Fruit fly (Drosophila melanogaster) whole organism, embryonic: ENCODE results near the gene LSm3.

Experiments used
- Adf1 ChIP-seq: fragments of 200-800 bp; sonication (Bioruptor generic); IDR thresholded peaks from 2 replicates; pipeline ENCODE4 v1.3.6; 2022; ENCODE audit warnings: missing biosample characterization, missing genetic modification characterization
- Awh ChIP-seq: fragments of 200-800 bp; sonication (Bioruptor generic); IDR thresholded peaks from 2 replicates; pipeline ENCODE4, ENCODE4 v1.3.6; 2022; ENCODE audit warnings: missing biosample characterization, missing genetic modification characterization
- Bdp1 ChIP-seq: fragments of 200-800 bp; sonication (Bioruptor generic); optimal IDR thresholded peaks from 3 replicates; lab custom pipeline; 2016; ENCODE audit warnings: missing biosample characterization, missing genetic modification characterization
- Bgb ChIP-seq: fragments of 200-800 bp; sonication (Bioruptor generic); IDR thresholded peaks from 2 replicates; pipeline ENCODE4 v1.3.6; 2022; ENCODE audit warnings: missing biosample characterization, missing genetic modification characterization; ENCODE audit not compliant: partially characterized antibody
- CG10147 ChIP-seq: fragments of 200-800 bp; sonication (Bioruptor generic); optimal IDR thresholded peaks from 2 replicates; lab custom pipeline; 2019; ENCODE audit warnings: missing biosample characterization, mild to moderate bottlenecking, missing genetic modification characterization, moderate library complexity
- CG10366 ChIP-seq: fragments of 200-800 bp; sonication (Bioruptor generic); IDR thresholded peaks from 2 replicates; pipeline ENCODE4 v1.3.6; 2022; ENCODE audit warnings: missing biosample characterization, missing genetic modification characterization
- CG11695 ChIP-seq: fragments of 200-800 bp; sonication (Bioruptor generic); IDR thresholded peaks from 3 replicates; pipeline ENCODE4 v1.3.6; 2022; ENCODE audit warnings: missing biosample characterization, missing genetic modification characterization
- CG11696 ChIP-seq: fragments of 200-800 bp; sonication (Bioruptor generic); IDR thresholded peaks from 2 replicates; pipeline ENCODE4 v1.3.6; 2022; ENCODE audit warnings: missing biosample characterization, missing genetic modification characterization
- CG12299 ChIP-seq: fragments of 200-800 bp; sonication (Bioruptor generic); optimal IDR thresholded peaks from 2 replicates; lab custom pipeline; 2018; ENCODE audit warnings: missing biosample characterization, mild to moderate bottlenecking, missing genetic modification characterization
- CG13296 ChIP-seq: fragments of 200-800 bp; sonication (Bioruptor generic); optimal IDR thresholded peaks from 3 replicates; lab custom pipeline; 2018; ENCODE audit warnings: missing biosample characterization, mild to moderate bottlenecking, missing genetic modification characterization
- CG14014 ChIP-seq: fragments of 200-800 bp; sonication (Bioruptor generic); IDR thresholded peaks from 2 replicates; pipeline ENCODE4 v1.3.6; 2022; ENCODE audit warnings: missing biosample characterization, missing genetic modification characterization
- CG1603 ChIP-seq: fragments of 200-800 bp; sonication (Bioruptor generic); optimal IDR thresholded peaks from 2 replicates; lab custom pipeline; 2019; ENCODE audit warnings: missing biosample characterization, mild to moderate bottlenecking, missing genetic modification characterization, moderate library complexity
- CG17186 ChIP-seq: fragments of 200-800 bp; sonication (Bioruptor generic); optimal IDR thresholded peaks from 3 replicates; lab custom pipeline; 2017; ENCODE audit warnings: missing biosample characterization, missing genetic modification reagents, missing genetic modification characterization
- CG17361 ChIP-seq: fragments of 200-800 bp; sonication (Bioruptor generic); IDR thresholded peaks from 3 replicates; pipeline ENCODE4 v1.3.6; 2022; ENCODE audit warnings: missing biosample characterization, missing genetic modification characterization
- CG1832 ChIP-seq: fragments of 200-800 bp; sonication (Bioruptor generic); optimal IDR thresholded peaks from 2 replicates; lab custom pipeline; 2017; ENCODE audit warnings: missing biosample characterization, mild to moderate bottlenecking, missing genetic modification characterization, inconsistent platforms
- CG2199 ChIP-seq: fragments of 200-800 bp; sonication (Bioruptor generic); IDR thresholded peaks from 3 replicates; pipeline ENCODE4 v1.3.6; 2022; ENCODE audit warnings: missing biosample characterization, missing genetic modification characterization
- CG2712 ChIP-seq: fragments of 200-800 bp; optimal IDR thresholded peaks from 3 replicates; lab custom pipeline; 2019; ENCODE audit warnings: missing biosample characterization, mild to moderate bottlenecking, missing genetic modification characterization, moderate library complexity
- CG32772 ChIP-seq: fragments of 200-800 bp; sonication (Bioruptor generic); IDR thresholded peaks from 2 replicates; pipeline ENCODE4 v1.3.6; 2022; ENCODE audit warnings: missing biosample characterization, missing genetic modification characterization
- CG4424 ChIP-seq: fragments of 200-800 bp; sonication (Bioruptor generic); optimal IDR thresholded peaks from 3 replicates; lab custom pipeline; 2016; ENCODE audit warnings: missing biosample characterization, missing genetic modification characterization
- CG4707 ChIP-seq: fragments of 200-800 bp; sonication (Bioruptor generic); optimal IDR thresholded peaks from 2 replicates; lab custom pipeline; 2018; ENCODE audit warnings: missing biosample characterization, mild to moderate bottlenecking, missing genetic modification characterization, moderate library complexity
- CG4854 ChIP-seq: fragments of 200-800 bp; sonication (Bioruptor generic); optimal IDR thresholded peaks from 2 replicates; lab custom pipeline; 2016; ENCODE audit warnings: missing biosample characterization, missing genetic modification characterization, inconsistent platforms
- CG9215 ChIP-seq: fragments of 200-800 bp; sonication (Bioruptor generic); IDR thresholded peaks from 2 replicates; pipeline ENCODE4 v1.3.6; 2022; ENCODE audit warnings: missing biosample characterization, missing genetic modification characterization
- Camta ChIP-seq: fragments of 200-800 bp; sonication (Bioruptor generic); optimal IDR thresholded peaks from 2 replicates; lab custom pipeline; 2016; ENCODE audit warnings: missing biosample characterization, missing genetic modification characterization
- Fer1 ChIP-seq: fragments of 200-800 bp; sonication (Bioruptor generic); optimal IDR thresholded peaks from 2 replicates; lab custom pipeline; 2017; ENCODE audit warnings: missing biosample characterization, mild to moderate bottlenecking, missing genetic modification characterization
- Hr39 ChIP-seq: fragments of >200 bp; optimal IDR thresholded peaks from 2 replicates; lab custom pipeline; 2017
- Oli ChIP-seq: fragments of 200-800 bp; sonication (Bioruptor generic); optimal IDR thresholded peaks from 2 replicates; lab custom pipeline; 2018; ENCODE audit warnings: missing biosample characterization, mild to moderate bottlenecking, missing genetic modification characterization, moderate library complexity
- Ravus ChIP-seq: fragments of 200-800 bp; sonication (Bioruptor generic); IDR thresholded peaks from 2 replicates; pipeline ENCODE4 v1.3.6; 2022; ENCODE audit warnings: missing biosample characterization, missing genetic modification characterization
- Spps ChIP-seq: fragments of 200-800 bp; sonication (Bioruptor generic); optimal IDR thresholded peaks from 2 replicates; lab custom pipeline; 2018; ENCODE audit warnings: missing biosample characterization, mild to moderate bottlenecking, missing genetic modification characterization
- Tbp ChIP-seq: fragments of >200 bp; optimal IDR thresholded peaks from 2 replicates; lab custom pipeline; 2018; ENCODE audit warnings: missing biosample characterization, missing genetic modification characterization
- Vsx1 ChIP-seq: fragments of 200-800 bp; sonication (Bioruptor generic); optimal IDR thresholded peaks from 2 replicates; lab custom pipeline; 2017; ENCODE audit warnings: missing biosample characterization, mild to moderate bottlenecking, missing genetic modification characterization, missing genetic modification reagents
- Xrp1 ChIP-seq: fragments of 200-800 bp; sonication (Bioruptor generic); IDR thresholded peaks from 2 replicates; pipeline ENCODE4 v1.3.6; 2022; ENCODE audit warnings: missing biosample characterization, missing genetic modification characterization
- YL-1 ChIP-seq: fragments of 200-800 bp; sonication (Bioruptor generic); optimal IDR thresholded peaks from 3 replicates; lab custom pipeline; 2017; ENCODE audit warnings: missing biosample characterization, mild to moderate bottlenecking, missing genetic modification characterization
- amos ChIP-seq: fragments of 200-800 bp; sonication (Bioruptor generic); IDR thresholded peaks from 2 replicates; pipeline ENCODE4 v1.3.6; 2022; ENCODE audit warnings: missing biosample characterization, missing genetic modification characterization; ENCODE audit not compliant: partially characterized antibody
- bbx ChIP-seq: fragments of 200-800 bp; sonication (Bioruptor generic); IDR thresholded peaks from 2 replicates; pipeline ENCODE4 v1.3.6; 2022; ENCODE audit warnings: missing biosample characterization, missing genetic modification characterization; ENCODE audit not compliant: partially characterized antibody
- br ChIP-seq: fragments of >200 bp; optimal IDR thresholded peaks from 2 replicates; lab custom pipeline; 2017
- corto ChIP-seq: fragments of 200-800 bp; sonication (Bioruptor generic); optimal IDR thresholded peaks from 2 replicates; lab custom pipeline; 2016; ENCODE audit warnings: missing biosample characterization, mild to moderate bottlenecking, missing genetic modification characterization, moderate library complexity
- crp ChIP-seq, 2 experiments: fragments of 200-800 bp; sonication (Bioruptor generic); optimal IDR thresholded peaks; 2 replicates in 1 of 2; 3 replicates in 1 of 2; lab custom pipeline; 2017; ENCODE audit warnings: missing biosample characterization in 2 of 2, missing genetic modification characterization in 2 of 2, mild to moderate bottlenecking in 1 of 2, moderate library complexity in 1 of 2
- fru ChIP-seq: fragments of >200 bp; optimal IDR thresholded peaks from 2 replicates; lab custom pipeline; 2017
- insv ChIP-seq, 2 experiments: fragments of 200-800 bp; sonication (Bioruptor generic); optimal IDR thresholded peaks; 3 replicates each; lab custom pipeline; 2016 to 2018; ENCODE audit warnings: missing biosample characterization in 2 of 2, missing genetic modification characterization in 2 of 2
- lov ChIP-seq, 2 experiments: fragments of 200-800 bp in 1 of 2; fragments of >200 bp in 1 of 2; sonication (Bioruptor generic) in 1 of 2; IDR thresholded peaks in 1 of 2; optimal IDR thresholded peaks in 1 of 2; 2 replicates in 1 of 2; 3 replicates in 1 of 2; pipeline versions ENCODE4 v1.3.6 to Lab custom; 2017 to 2022; ENCODE audit warnings: missing biosample characterization in 1 of 2, missing genetic modification characterization in 1 of 2
- pfk ChIP-seq: fragments of 200-800 bp; sonication (Bioruptor generic); optimal IDR thresholded peaks from 2 replicates; lab custom pipeline; 2018; ENCODE audit warnings: missing biosample characterization, mild to moderate bottlenecking, missing genetic modification characterization, moderate library complexity
- row ChIP-seq: fragments of 200-800 bp; sonication (Bioruptor generic); IDR thresholded peaks from 3 replicates; pipeline ENCODE4 v1.3.6; 2022; ENCODE audit warnings: missing biosample characterization, missing genetic modification characterization
- schlank ChIP-seq: fragments of 200-800 bp; sonication (Bioruptor generic); optimal IDR thresholded peaks from 2 replicates; lab custom pipeline; 2018; ENCODE audit warnings: missing biosample characterization, mild to moderate bottlenecking, missing genetic modification characterization
- sd ChIP-seq: fragments of 200-800 bp; sonication (Bioruptor generic); optimal IDR thresholded peaks from 3 replicates; lab custom pipeline; 2018; ENCODE audit warnings: missing biosample characterization, mild to moderate bottlenecking, missing genetic modification characterization, moderate library complexity
- sna ChIP-seq: fragments of 200-800 bp; sonication (Bioruptor generic); IDR thresholded peaks from 2 replicates; pipeline ENCODE4 v1.3.6; 2022; ENCODE audit warnings: missing biosample characterization, missing genetic modification characterization; ENCODE audit not compliant: partially characterized antibody
- ssp ChIP-seq: fragments of 200-800 bp; sonication (Bioruptor generic); IDR thresholded peaks from 2 replicates; pipeline ENCODE4 v1.3.6; 2022; ENCODE audit warnings: missing biosample characterization, missing genetic modification characterization
- unpg ChIP-seq: fragments of 200-800 bp; sonication (Bioruptor generic); optimal IDR thresholded peaks from 3 replicates; lab custom pipeline; 2018; ENCODE audit warnings: missing biosample characterization, mild to moderate bottlenecking, missing genetic modification characterization, moderate library complexity
- usp ChIP-seq: fragments of >200 bp; optimal IDR thresholded peaks from 2 replicates; lab custom pipeline; 2017; ENCODE audit warnings: missing biosample characterization, missing genetic modification characterization
- wdn ChIP-seq: fragments of 200-800 bp; sonication (Bioruptor generic); IDR thresholded peaks from 2 replicates; pipeline ENCODE4 v1.3.6; 2022; ENCODE audit warnings: missing biosample characterization, missing genetic modification characterization

Gene LSm3

DNA sequence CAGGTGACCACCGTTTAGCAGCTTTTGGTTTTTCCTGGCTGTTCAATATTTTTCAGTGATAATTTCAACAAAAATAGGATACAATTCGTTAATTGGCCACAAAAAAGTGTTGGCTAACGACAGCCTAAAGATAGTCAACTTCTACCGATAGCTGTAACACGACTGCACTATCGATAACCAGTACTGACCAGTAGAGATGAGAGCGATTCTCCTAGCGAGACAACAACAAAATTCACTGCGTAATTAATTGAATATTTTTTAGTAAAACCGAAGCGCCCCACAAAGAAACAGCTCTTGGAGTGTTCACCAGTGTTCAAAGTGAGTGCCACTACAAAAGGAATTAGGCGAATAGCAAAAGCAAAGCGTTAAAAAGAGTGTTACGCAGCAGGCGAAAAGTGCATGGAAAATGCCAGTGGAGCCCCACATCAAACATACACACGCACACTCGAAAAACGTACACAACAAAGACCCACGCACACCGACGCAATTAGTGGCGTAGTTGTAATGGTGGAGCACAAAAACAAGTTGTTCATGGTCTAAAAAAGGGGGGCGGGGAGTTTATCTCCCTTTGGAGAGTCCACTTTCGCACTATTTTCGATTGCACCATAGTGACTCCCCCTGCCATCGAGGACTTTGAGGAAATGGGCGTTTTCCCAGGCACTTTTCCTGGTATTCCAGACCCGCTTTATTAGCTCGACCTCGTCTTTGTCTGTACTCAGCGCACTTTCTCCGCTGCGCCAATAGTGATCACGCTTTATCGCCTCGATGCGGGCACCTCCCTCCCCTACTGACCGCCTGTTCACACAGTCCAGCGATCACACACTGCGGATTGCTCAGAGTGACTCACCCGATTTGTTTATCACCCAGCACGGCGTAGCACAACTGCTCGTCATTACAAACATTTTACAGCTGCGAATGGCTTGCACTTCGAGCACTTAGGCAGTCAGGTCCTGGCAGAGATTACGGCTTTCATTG, 3.0 kb upstream of the LSm3 start, which contains the start of the genes Epp and Rab7 (continued):
- peak in 1 of 2 experiments; percentile 31 for TF ChIP-seq crp (GFP tag; optimal IDR thresholded peaks at IDR 0.05; lab: Kevin White, UChicago)
- no peak for TF ChIP-seq Adf1 (GFP tag; lab: Robert Waterston, UW)
- TF ChIP-seq Xrp1 (GFP tag; lab: Robert Waterston, UW), result 0 out of 2 replicates have a peak, but pooled peaks have one; percentile 24
- no peak for TF ChIP-seq usp (GFP tag; lab: Kevin White, UChicago)
- peak; percentile 98 for TF ChIP-seq YL-1 (GFP tag; lab: Kevin White, UChicago)
- 0 out of 2 replicates have a peak, but pooled peaks have one; percentile 15 for TF ChIP-seq CG14014 (GFP tag; lab: Robert Waterston, UW)
- TF ChIP-seq Ravus (GFP tag; lab: Robert Waterston, UW), result no peak
- TF ChIP-seq CG4854 (GFP tag; lab: Kevin White, UChicago), result peak; percentile 13
- no peak for TF ChIP-seq insv (GFP tag; optimal IDR thresholded peaks at IDR 0.05; lab: Kevin White, UChicago)
- no peak for TF ChIP-seq schlank
- TF ChIP-seq CG4707 (GFP tag; lab: Kevin White, UChicago), result peak; percentile 15
- TF ChIP-seq row (GFP tag; lab: Robert Waterston, UW), result peak; percentile 25; the same call in 2 of the 3 replicates
- no peak for TF ChIP-seq Oli (tag; lab: Kevin White, UChicago)
- TF ChIP-seq CG12299 (tag; lab: Kevin White, UChicago), result peak; percentile 62
- peak; percentile 50; the same call in 2 of the 3 replicates for TF ChIP-seq CG17361 (GFP tag; lab: Robert Waterston, UW)
- no peak for TF ChIP-seq Awh
- TF ChIP-seq CG2199 (GFP tag; lab: Robert Waterston, UW), result no peak
- peak; percentile 5 for TF ChIP-seq Camta
- TF ChIP-seq CG10366, result no peak
- peak; percentile 71 for TF ChIP-seq CG1603
- no peak for TF ChIP-seq Bdp1 (GFP tag; lab: Kevin White, UChicago)
- no peak for TF ChIP-seq Hr39
- peak; percentile 18 for TF ChIP-seq unpg (GFP tag; lab: Kevin White, UChicago)
- no peak for TF ChIP-seq Tbp (GFP tag; lab: Kevin White, UChicago)
- peak; percentile 92 for TF ChIP-seq sd (tag; lab: Kevin White, UChicago)
- TF ChIP-seq Spps (tag; lab: Kevin White, UChicago), result no peak
- TF ChIP-seq fru (lab: Kevin White, UChicago), result no peak
- no peak for TF ChIP-seq CG32772 (GFP tag; lab: Robert Waterston, UW)
- peak; percentile 95 for TF ChIP-seq bbx (GFP tag; lab: Robert Waterston, UW)
- TF ChIP-seq ssp (GFP tag; lab: Robert Waterston, UW), result no peak
- peak; percentile 95 for TF ChIP-seq amos
- no peak for TF ChIP-seq br
- peak; percentile 43 for TF ChIP-seq CG2712 (tag; lab: Kevin White, UChicago)
- peak; percentile 5 for TF ChIP-seq CG10147 (GFP tag; lab: Kevin White, UChicago)
- no peak for TF ChIP-seq CG11695 (GFP tag; lab: Robert Waterston, UW)
- peak; percentile 96 for TF ChIP-seq Bgb
- peak; percentile 99 for TF ChIP-seq Vsx1 (GFP tag; lab: Kevin White, UChicago)
- TF ChIP-seq lov (optimal IDR thresholded peaks at IDR 0.05; lab: Kevin White, UChicago), result no peak
- TF ChIP-seq lov (GFP tag; IDR thresholded peaks at IDR 0.05; lab: Robert Waterston, UW), result no peak
- peak; percentile 13 for TF ChIP-seq corto (GFP tag; lab: Kevin White, UChicago)
- no peak for TF ChIP-seq CG9215 (GFP tag; lab: Robert Waterston, UW)
- TF ChIP-seq Fer1 (GFP tag; lab: Kevin White, UChicago), result peak; percentile 3
- peak; percentile 88 for TF ChIP-seq CG17186 (GFP tag; lab: Kevin White, UChicago)
- TF ChIP-seq sna (GFP tag; lab: Robert Waterston, UW), result peak; percentile 80
- TF ChIP-seq CG13296 (GFP tag; lab: Kevin White, UChicago), result peak; percentile 6
- no peak for TF ChIP-seq CG11696
- no peak for TF ChIP-seq wdn
- TF ChIP-seq CG4424 (GFP tag; lab: Kevin White, UChicago), result no peak
- peak; percentile 2 for TF ChIP-seq pfk (GFP tag; lab: Kevin White, UChicago)
- TF ChIP-seq CG1832 (GFP tag; lab: Kevin White, UChicago), result no peak
